Worm (Caenorhabditis elegans) whole organism, L4 larva: ENCODE measurements around the gene acp-3.

Source experiments
- F26F4.8 ChIP-seq: fragments of 200-800 bp; sonication (Bioruptor generic); conservative IDR thresholded peaks from 2 replicates; pipeline ENCODE4 v1.3.6; 2022; ENCODE audit warnings: missing genetic modification characterization, missing compliant biosample characterization
- F37D6.2 ChIP-seq: sonication (generic microtip); optimal IDR thresholded peaks from 2 replicates; lab custom pipeline; 2016; ENCODE audit warnings: mild to moderate bottlenecking, missing genetic modification characterization, missing compliant biosample characterization
- F44E2.7 ChIP-seq: fragments of 200-800 bp; sonication (Bioruptor generic); IDR thresholded peaks from 2 replicates; pipeline ENCODE4 v2.1.2; 2022; ENCODE audit warnings: missing genetic modification characterization, missing compliant biosample characterization
- F49E8.2 ChIP-seq: sonication (generic microtip); optimal IDR thresholded peaks from 2 replicates; lab custom pipeline; 2016; ENCODE audit warnings: missing compliant biosample characterization, mild to moderate bottlenecking, missing genetic modification characterization, borderline replicate concordance
- T20F7.1 ChIP-seq: fragments of 200-800 bp; sonication (Bioruptor generic); optimal IDR thresholded peaks from 2 replicates; lab custom pipeline; 2018; ENCODE audit warnings: mild to moderate bottlenecking, missing genetic modification characterization, missing compliant biosample characterization
- Y5F2A.4 ChIP-seq: fragments of 200-800 bp; sonication (Bioruptor generic); optimal IDR thresholded peaks from 2 replicates; lab custom pipeline; 2018; ENCODE audit warnings: mild to moderate bottlenecking, missing genetic modification characterization, missing compliant biosample characterization
- aha-1 ChIP-seq: fragments of 150-350 bp; peaks from one replicate; lab custom pipeline; 2014; ENCODE audit warnings: missing biosample characterization, missing genetic modification characterization
- ama-1 ChIP-seq: fragments of 150-350 bp; optimal IDR thresholded peaks from 2 replicates; lab custom pipeline; 2014; ENCODE audit warnings: inconsistent platforms, mixed read lengths
- attf-4 ChIP-seq: sonication (generic microtip); optimal IDR thresholded peaks from 3 replicates; lab custom pipeline; 2017; ENCODE audit warnings: missing biosample characterization, missing genetic modification characterization
- ceh-20 ChIP-seq: fragments of 200-800 bp; sonication (Bioruptor generic); IDR thresholded peaks from 2 replicates; pipeline ENCODE4 v1.3.6; 2022; ENCODE audit warnings: missing genetic modification reagents, missing genetic modification characterization, missing compliant biosample characterization
- ceh-32 ChIP-seq: sonication (generic microtip); optimal IDR thresholded peaks from 2 replicates; lab custom pipeline; 2016; ENCODE audit warnings: mild to moderate bottlenecking, missing genetic modification characterization, missing compliant biosample characterization; ENCODE audit not compliant: poor library complexity
- ceh-62 ChIP-seq: sonication (generic microtip); optimal IDR thresholded peaks from 2 replicates; lab custom pipeline; 2017; ENCODE audit warnings: missing biosample characterization, missing genetic modification characterization
- ceh-82 ChIP-seq: sonication (generic microtip); optimal IDR thresholded peaks from 2 replicates; lab custom pipeline; 2017; ENCODE audit warnings: missing biosample characterization, missing genetic modification characterization
- ctbp-1 ChIP-seq: fragments of 200-800 bp; sonication (Bioruptor generic); IDR thresholded peaks from 2 replicates; pipeline ENCODE4 v1.3.6; 2022; ENCODE audit warnings: missing genetic modification reagents, missing genetic modification characterization, missing compliant biosample characterization
- daf-16 ChIP-seq, 3 experiments: sonication (generic microtip); optimal IDR thresholded peaks; 2 replicates each; lab custom pipeline; 2016 to 2017; ENCODE audit warnings: missing genetic modification characterization in 3 of 3, missing genetic modification reagents in 3 of 3, mild to moderate bottlenecking in 2 of 3, missing compliant biosample characterization in 2 of 3, missing biosample characterization in 1 of 3, moderate library complexity in 1 of 3
- dmd-6 ChIP-seq: fragments of 200-800 bp; sonication (Bioruptor generic); IDR thresholded peaks from 2 replicates; pipeline ENCODE4 v1.3.6; 2022; ENCODE audit warnings: missing genetic modification reagents, missing genetic modification characterization, missing compliant biosample characterization
- dmd-9 ChIP-seq: fragments of 200-800 bp; sonication (Bioruptor generic); IDR thresholded peaks from 2 replicates; pipeline ENCODE4 v1.3.6; 2022; ENCODE audit warnings: missing genetic modification reagents, missing genetic modification characterization, missing compliant biosample characterization
- dpl-1 ChIP-seq: fragments of 150-350 bp; optimal IDR thresholded peaks from 2 replicates; lab custom pipeline; 2014; ENCODE audit warnings: missing biosample characterization, missing genetic modification reagents, missing genetic modification characterization
- dve-1 ChIP-seq: sonication (generic microtip); optimal IDR thresholded peaks from 2 replicates; lab custom pipeline; 2017; ENCODE audit warnings: antibody characterized with exemption, mild to moderate bottlenecking, missing genetic modification characterization, missing compliant biosample characterization; ENCODE audit not compliant: insufficient read depth
- egl-27 ChIP-seq: sonication (generic microtip); optimal IDR thresholded peaks from 3 replicates; lab custom pipeline; 2017; ENCODE audit warnings: missing biosample characterization, missing genetic modification reagents, missing genetic modification characterization
- fos-1 ChIP-seq: fragments of 150-350 bp; optimal IDR thresholded peaks from 2 replicates; lab custom pipeline; 2014; ENCODE audit warnings: missing biosample characterization, missing genetic modification characterization
- hif-1 ChIP-seq, 2 experiments: sonication (generic microtip); optimal IDR thresholded peaks; 2 replicates each; lab custom pipeline; 2016 to 2017; ENCODE audit warnings: missing compliant biosample characterization in 2 of 2, missing genetic modification characterization in 2 of 2, missing genetic modification reagents in 2 of 2, missing genotype in 2 of 2, mild to moderate bottlenecking in 1 of 2
- hlh-11 ChIP-seq: fragments of 200-800 bp; sonication (Bioruptor generic); optimal IDR thresholded peaks from 2 replicates; lab custom pipeline; 2018; ENCODE audit warnings: mild to moderate bottlenecking, missing genetic modification characterization, missing compliant biosample characterization
- hlh-30 ChIP-seq: sonication (generic microtip); optimal IDR thresholded peaks from 2 replicates; lab custom pipeline; 2017; ENCODE audit warnings: antibody characterized with exemption, mild to moderate bottlenecking, missing genetic modification characterization, missing compliant biosample characterization; ENCODE audit not compliant: insufficient read depth
- lin-1 ChIP-seq: fragments of 200-800 bp; sonication (Bioruptor generic); IDR thresholded peaks from 2 replicates; pipeline ENCODE4 v1.3.6; 2022; ENCODE audit warnings: missing genetic modification reagents, missing genetic modification characterization, missing compliant biosample characterization
- lin-38 ChIP-seq: fragments of 200-800 bp; sonication (Bioruptor generic); IDR thresholded peaks from 2 replicates; pipeline ENCODE4 v1.3.6; 2022; ENCODE audit warnings: missing genetic modification reagents, missing genetic modification characterization, missing compliant biosample characterization
- madf-5 ChIP-seq, 2 experiments: fragments of 200-800 bp; sonication (Bioruptor generic); IDR thresholded peaks; 2 replicates each; pipeline ENCODE4 v1.3.6; 2022; ENCODE audit warnings: missing compliant biosample characterization in 2 of 2, missing genetic modification characterization in 2 of 2
- mdl-1 ChIP-seq, 2 experiments: fragments of 150-350 bp in 1 of 2; sonication (generic microtip) in 1 of 2; optimal IDR thresholded peaks; 2 replicates each; lab custom pipeline; 2014 to 2017; ENCODE audit warnings: missing biosample characterization in 2 of 2, missing genetic modification characterization in 2 of 2
- mep-1 ChIP-seq: fragments of 150-350 bp; sonication (generic microtip); optimal IDR thresholded peaks from 3 replicates; lab custom pipeline; 2014; ENCODE audit warnings: missing biosample characterization, missing genetic modification characterization
- mes-2 ChIP-seq: sonication (generic microtip); optimal IDR thresholded peaks from 2 replicates; lab custom pipeline; 2016; ENCODE audit warnings: missing genotype, mild to moderate bottlenecking, missing genetic modification characterization, missing compliant biosample characterization; ENCODE audit not compliant: poor library complexity, severe bottlenecking
- mxl-3 ChIP-seq: fragments of 200-800 bp; sonication (Bioruptor generic); optimal IDR thresholded peaks from 2 replicates; lab custom pipeline; 2018; ENCODE audit warnings: mild to moderate bottlenecking, missing genetic modification characterization, missing compliant biosample characterization
- nhr-10 ChIP-seq: fragments of 150-350 bp; optimal IDR thresholded peaks from 2 replicates; lab custom pipeline; 2014; ENCODE audit warnings: missing biosample characterization, missing genetic modification characterization
- nhr-11 ChIP-seq: fragments of 150-350 bp; optimal IDR thresholded peaks from 2 replicates; lab custom pipeline; 2014; ENCODE audit warnings: missing biosample characterization, missing genetic modification characterization
- nhr-25 ChIP-seq: sonication (generic microtip); optimal IDR thresholded peaks from 2 replicates; lab custom pipeline; 2017; ENCODE audit warnings: missing genetic modification characterization, mild to moderate bottlenecking, missing compliant biosample characterization, antibody characterized with exemption, moderate library complexity, borderline replicate concordance; ENCODE audit not compliant: insufficient read depth
- nhr-28 ChIP-seq: fragments of 150-350 bp; optimal IDR thresholded peaks from 2 replicates; lab custom pipeline; 2014; ENCODE audit warnings: missing biosample characterization, missing genetic modification characterization
- nhr-48 ChIP-seq: sonication (generic microtip); optimal IDR thresholded peaks from 2 replicates; lab custom pipeline; 2016; ENCODE audit warnings: mild to moderate bottlenecking, missing genetic modification characterization, missing compliant biosample characterization
- nhr-77 ChIP-seq: fragments of 150-350 bp; optimal IDR thresholded peaks from 2 replicates; lab custom pipeline; 2014; ENCODE audit warnings: missing biosample characterization, missing genetic modification characterization
- pqm-1 ChIP-seq: sonication (generic microtip); optimal IDR thresholded peaks from 2 replicates; lab custom pipeline; 2017; ENCODE audit warnings: missing biosample characterization, missing genetic modification characterization
- sdz-12 ChIP-seq: fragments of 200-800 bp; sonication (Bioruptor generic); optimal IDR thresholded peaks from 2 replicates; lab custom pipeline; 2018; ENCODE audit warnings: mild to moderate bottlenecking, missing genetic modification characterization, missing compliant biosample characterization
- set-16 ChIP-seq: fragments of 200-800 bp; sonication (Bioruptor generic); IDR thresholded peaks from 2 replicates; pipeline ENCODE4 v1.3.6; 2022; ENCODE audit warnings: missing genetic modification reagents, missing genetic modification characterization, missing compliant biosample characterization
- snpc-1.2 ChIP-seq: fragments of 200-800 bp; sonication (Bioruptor generic); IDR thresholded peaks from 2 replicates; pipeline ENCODE4 v1.3.6; 2022; ENCODE audit warnings: missing genetic modification reagents, missing genetic modification characterization, missing compliant biosample characterization
- snpc-4 ChIP-seq: fragments of 150-350 bp; optimal IDR thresholded peaks from 2 replicates; lab custom pipeline; 2014; ENCODE audit warnings: missing biosample characterization, missing genetic modification characterization
- unc-62 ChIP-seq, 3 experiments: fragments of 150-350 bp in 1 of 3; sonication (generic microtip); optimal IDR thresholded peaks in 2 of 3; peaks in 1 of 3; 1 replicate in 1 of 3; 2 replicates in 2 of 3; lab custom pipeline; 2014 to 2017; ENCODE audit warnings: missing biosample characterization in 3 of 3, missing genetic modification characterization in 3 of 3, missing genetic modification reagents in 3 of 3, missing genotype in 1 of 3
- zag-1 ChIP-seq: fragments of 150-350 bp; optimal IDR thresholded peaks from 2 replicates; lab custom pipeline; 2014; ENCODE audit warnings: missing biosample characterization, missing genetic modification characterization
- ztf-11 ChIP-seq: fragments of 150-350 bp; optimal IDR thresholded peaks from 2 replicates; lab custom pipeline; 2014; ENCODE audit warnings: missing biosample characterization, missing genetic modification characterization

The acp-3 gene

DNA sequence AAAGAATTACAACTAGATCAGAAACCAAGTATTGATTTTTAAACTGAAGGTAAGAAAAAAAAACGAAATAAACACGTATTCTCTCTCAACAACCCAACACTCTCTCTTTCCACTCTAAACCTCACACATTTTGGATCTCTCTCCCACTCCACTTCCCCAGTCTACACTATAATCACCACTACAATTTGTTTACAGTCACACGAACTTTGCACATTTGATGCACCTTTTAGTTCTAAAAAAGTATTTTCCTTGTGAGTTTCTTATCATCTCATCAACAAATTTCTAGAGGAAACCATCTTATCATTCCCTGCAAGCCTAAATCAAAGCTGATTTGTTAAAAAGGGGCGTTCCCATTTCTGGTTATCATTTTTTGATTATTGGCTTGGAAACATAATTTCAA lies 47.6 kb upstream of the acp-3 start (continued):
- no peak for TF ChIP-seq dmd-9 (GFP tag; lab: Robert Waterston, UW)
- no peak for TF ChIP-seq unc-62 (GFP tag; optimal IDR thresholded peaks at IDR 0.05 in 1 of 2; lab: Kevin White, UChicago)
- TF ChIP-seq unc-62 (tag; optimal IDR thresholded peaks at IDR 0.05; lab: Kevin White, UChicago): no peak
- TF ChIP-seq F37D6.2 (tag; lab: Kevin White, UChicago): no peak
- no peak for TF ChIP-seq snpc-4
- peak in 1 of 2 experiments; percentile 77 for TF ChIP-seq daf-16 (GFP tag; optimal IDR thresholded peaks at IDR 0.05; lab: Kevin White, UChicago)
- TF ChIP-seq daf-16 (tag; optimal IDR thresholded peaks at IDR 0.05; lab: Kevin White, UChicago): peak; percentile 98
- peak; percentile 19 for TF ChIP-seq mxl-3 (GFP tag; lab: Kevin White, UChicago)
- TF ChIP-seq nhr-77 (tag; lab: Kevin White, UChicago): peak; percentile 73
- no peak for TF ChIP-seq fos-1 (tag; lab: Kevin White, UChicago)
- peak; percentile 87 for TF ChIP-seq hlh-11
- TF ChIP-seq sdz-12 (GFP tag; lab: Kevin White, UChicago): no peak
- no peak for TF ChIP-seq dpl-1 (GFP tag; lab: Kevin White, UChicago)
- TF ChIP-seq nhr-25: peak; percentile 16
- no peak for TF ChIP-seq nhr-11 (tag; lab: Kevin White, UChicago)
- TF ChIP-seq F44E2.7 (GFP tag; lab: Robert Waterston, UW): no peak
- TF ChIP-seq egl-27: no peak
- peak; percentile 30 for TF ChIP-seq mes-2
- TF ChIP-seq lin-1 (GFP tag; lab: Robert Waterston, UW): no peak
- TF ChIP-seq ceh-32 (tag; lab: Kevin White, UChicago): no peak
- TF ChIP-seq, all 104 proteins: peak for 20

ce11 chrII:8483793-8484186 lies 46.9 kb upstream of the acp-3 start, which contains the start of gene taap-1:
taap-1 (minus strand) TSS chrII:8483871.
- TF ChIP-seq nhr-28 (tag; lab: Kevin White, UChicago) (peak; percentile 4), nhr-10 (tag; lab: Kevin White, UChicago) (no peak), hlh-30 (peak; percentile 10), mes-2 (peak; percentile 15), mdl-1 (tag; optimal IDR thresholded peaks at IDR 0.05; lab: Kevin White, UChicago) (peak in 1 of 2 experiments; percentile 44), aha-1 (tag; lab: Kevin White, UChicago) (peak; percentile 100), ceh-82 (no peak), ztf-11 (no peak), nhr-48 (tag; lab: Kevin White, UChicago) (peak; percentile 51), dmd-6 (GFP tag; lab: Robert Waterston, UW) (peak; percentile 80), hif-1 (tag; optimal IDR thresholded peaks at IDR 0.05; lab: Kevin White, UChicago) (peak; percentile 94 to 100), hlh-11 (peak; percentile 39), mep-1 (tag; lab: Kevin White, UChicago) (peak; percentile 29)

ce11 chrII:8483124-8483792 lies 46.3 kb upstream of the acp-3 start:
- peak; percentile 90 for TF ChIP-seq aha-1 (tag; lab: Kevin White, UChicago)
- TF ChIP-seq ama-1: peak; percentile 26
- 0 out of 2 replicates have a peak, but pooled peaks have one; percentile 34 for TF ChIP-seq snpc-1.2 (GFP tag; lab: Robert Waterston, UW)
- TF ChIP-seq ceh-20 (GFP tag; lab: Robert Waterston, UW): no peak
- TF ChIP-seq daf-16 (GFP tag; optimal IDR thresholded peaks at IDR 0.05; lab: Kevin White, UChicago): no peak
- TF ChIP-seq daf-16 (tag; optimal IDR thresholded peaks at IDR 0.05; lab: Kevin White, UChicago): peak; percentile 22
- TF ChIP-seq attf-4 (tag; lab: Kevin White, UChicago): no peak
- peak; percentile 9 for TF ChIP-seq dve-1
- TF ChIP-seq set-16 (GFP tag; lab: Robert Waterston, UW): no peak
- no peak for TF ChIP-seq Y5F2A.4
- TF ChIP-seq zag-1 (tag; lab: Kevin White, UChicago): no peak
- no peak for TF ChIP-seq F26F4.8 (GFP tag; lab: Robert Waterston, UW)
- TF ChIP-seq T20F7.1 (GFP tag; lab: Kevin White, UChicago): peak; percentile 45
- no peak for TF ChIP-seq ctbp-1 (GFP tag; lab: Robert Waterston, UW)
- no peak for TF ChIP-seq F49E8.2
- peak; percentile 37 for TF ChIP-seq nhr-77 (tag; lab: Kevin White, UChicago)
- TF ChIP-seq hlh-11: peak; percentile 47
- peak; percentile 26; the same call in 1 of the 2 replicates for TF ChIP-seq dmd-6 (GFP tag; lab: Robert Waterston, UW)
- peak; percentile 42 for TF ChIP-seq pqm-1
- peak; percentile 40 for TF ChIP-seq nhr-11 (tag; lab: Kevin White, UChicago)
- peak; percentile 99 for TF ChIP-seq nhr-28 (tag; lab: Kevin White, UChicago)
- TF ChIP-seq madf-5 (GFP tag; IDR thresholded peaks at IDR 0.05; lab: Robert Waterston, UW): no peak
- peak; percentile 46 for TF ChIP-seq lin-38
- peak; percentile 23 for TF ChIP-seq dpl-1 (GFP tag; lab: Kevin White, UChicago)
- no peak for TF ChIP-seq ceh-62 (tag; lab: Kevin White, UChicago)
